Worm (Caenorhabditis elegans): ENCODE measurements around the gene F40G12.2.

ce11 chrV:14290636-14291035 is 29.9 kb upstream of the F40G12.2 start, which contains the start of gene F14D7.18:
- TF ChIP-seq hmg-4 (GFP tag; optimal IDR thresholded peaks at IDR 0.05) = no peak
- TF ChIP-seq tbx-37 (GFP tag; conservative IDR thresholded peaks at IDR 0.05) = no peak
- TF ChIP-seq ama-1 (optimal IDR thresholded peaks at IDR 0.05) = no peak
- TF ChIP-seq pes-1 (GFP tag; IDR thresholded peaks at IDR 0.05) = no peak
- no peak for TF ChIP-seq ceh-13 (GFP tag; optimal IDR thresholded peaks at IDR 0.05)
- TF ChIP-seq scrt-1 (GFP tag; IDR thresholded peaks at IDR 0.05) = no peak
- TF ChIP-seq tra-4 (tag; optimal IDR thresholded peaks at IDR 0.05) = no peak
- no peak for TF ChIP-seq tbx-11 (GFP tag; IDR thresholded peaks at IDR 0.05)
- no peak for TF ChIP-seq flt-1 (GFP tag; IDR thresholded peaks at IDR 0.05)
- no peak for TF ChIP-seq ceh-36 (tag; optimal IDR thresholded peaks at IDR 0.05)
- TF ChIP-seq aly-1 (tag; optimal IDR thresholded peaks at IDR 0.05) = no peak
- TF ChIP-seq sea-1 (GFP tag; conservative IDR thresholded peaks at IDR 0.05) = no peak
- no peak for TF ChIP-seq ets-7 (tag; optimal IDR thresholded peaks at IDR 0.05)
- no peak for TF ChIP-seq hmbx-1 (tag; optimal IDR thresholded peaks at IDR 0.05)
